Worm (Caenorhabditis elegans) whole organism, L2 larva: ENCODE data around the gene nas-38.

Experiments used
- C34F6.9 ChIP-seq: fragments of 150-350 bp; optimal IDR thresholded peaks from 2 replicates; lab custom pipeline; 2014; ENCODE audit warnings: missing biosample characterization, missing genetic modification characterization
- ZK546.5 ChIP-seq: sonication (generic microtip); optimal IDR thresholded peaks from 2 replicates; lab custom pipeline; 2017; ENCODE audit warnings: missing biosample characterization, missing genetic modification characterization
- alr-1 ChIP-seq: fragments of 150-350 bp; optimal IDR thresholded peaks from 2 replicates; lab custom pipeline; 2014; ENCODE audit warnings: missing biosample characterization, missing genetic modification characterization
- aly-2 ChIP-seq: fragments of 150-350 bp; optimal IDR thresholded peaks from 2 replicates; lab custom pipeline; 2014; ENCODE audit warnings: missing biosample characterization, missing genetic modification characterization
- blmp-1 ChIP-seq: sonication (generic microtip); optimal IDR thresholded peaks from 2 replicates; lab custom pipeline; 2017; ENCODE audit warnings: missing genetic modification characterization, mild to moderate bottlenecking, missing compliant biosample characterization, antibody characterized with exemption, moderate library complexity; ENCODE audit not compliant: insufficient read depth
- dmd-4 ChIP-seq: sonication (generic microtip); optimal IDR thresholded peaks from 2 replicates; lab custom pipeline; 2017; ENCODE audit warnings: missing biosample characterization, missing genetic modification characterization
- egl-27 ChIP-seq: sonication (generic microtip); optimal IDR thresholded peaks from 3 replicates; lab custom pipeline; 2017; ENCODE audit warnings: missing biosample characterization, missing genetic modification reagents, missing genetic modification characterization
- elt-3 ChIP-seq: sonication (generic microtip); optimal IDR thresholded peaks from 2 replicates; lab custom pipeline; 2017; ENCODE audit warnings: missing biosample characterization, missing genetic modification characterization
- fos-1 ChIP-seq: fragments of 150-350 bp; optimal IDR thresholded peaks from 2 replicates; lab custom pipeline; 2014; ENCODE audit warnings: missing biosample characterization, missing genetic modification characterization
- gmeb-1 ChIP-seq: fragments of 150-350 bp; optimal IDR thresholded peaks from 2 replicates; lab custom pipeline; 2014; ENCODE audit warnings: missing biosample characterization, missing genetic modification characterization
- lin-13 ChIP-seq: fragments of 150-350 bp; optimal IDR thresholded peaks from 2 replicates; lab custom pipeline; 2014; ENCODE audit warnings: missing biosample characterization, missing genetic modification reagents, missing genetic modification characterization
- mab-5 ChIP-seq: fragments of 150-350 bp; optimal IDR thresholded peaks from 2 replicates; lab custom pipeline; 2014; ENCODE audit warnings: missing biosample characterization, missing genetic modification characterization
- mbf-1 ChIP-seq: sonication (generic microtip); optimal IDR thresholded peaks from 2 replicates; lab custom pipeline; 2017; ENCODE audit warnings: missing biosample characterization, missing genetic modification characterization
- nhr-11 ChIP-seq: fragments of 150-350 bp; optimal IDR thresholded peaks from 2 replicates; lab custom pipeline; 2014; ENCODE audit warnings: missing biosample characterization, missing genetic modification characterization
- nhr-12 ChIP-seq: fragments of 150-350 bp; optimal IDR thresholded peaks from 2 replicates; lab custom pipeline; 2014; ENCODE audit warnings: missing biosample characterization, missing genetic modification characterization
- nhr-129 ChIP-seq: fragments of 150-350 bp; optimal IDR thresholded peaks from 2 replicates; lab custom pipeline; 2014; ENCODE audit warnings: missing biosample characterization, missing genetic modification characterization
- nhr-23 ChIP-seq: fragments of 150-350 bp; optimal IDR thresholded peaks from 2 replicates; lab custom pipeline; 2014; ENCODE audit warnings: missing biosample characterization, missing genetic modification reagents, missing genetic modification characterization
- nhr-25 ChIP-seq: fragments of 150-350 bp; sonication (generic microtip); optimal IDR thresholded peaks from 3 replicates; lab custom pipeline; 2014; ENCODE audit warnings: missing biosample characterization, missing genetic modification characterization
- nhr-77 ChIP-seq: fragments of 150-350 bp; optimal IDR thresholded peaks from 2 replicates; lab custom pipeline; 2014; ENCODE audit warnings: missing biosample characterization, missing genetic modification characterization
- peb-1 ChIP-seq: fragments of 150-350 bp; optimal IDR thresholded peaks from 2 replicates; lab custom pipeline; 2014; ENCODE audit warnings: missing biosample characterization, missing genetic modification characterization
- sem-4 ChIP-seq: fragments of 150-350 bp; optimal IDR thresholded peaks from 2 replicates; lab custom pipeline; 2014; ENCODE audit warnings: missing biosample characterization, missing genetic modification reagents, missing genetic modification characterization
- sma-3 ChIP-seq: sonication (generic microtip); optimal IDR thresholded peaks from 2 replicates; lab custom pipeline; 2016; ENCODE audit warnings: missing genetic modification reagents, missing genetic modification characterization, missing compliant biosample characterization
- sma-9 ChIP-seq, 2 experiments: fragments of 150-350 bp in 1 of 2; sonication (generic microtip) in 1 of 2; optimal IDR thresholded peaks; 2 replicates each; lab custom pipeline; 2014 to 2016; ENCODE audit warnings: missing genetic modification characterization in 2 of 2, mild to moderate bottlenecking in 1 of 2, missing biosample characterization in 1 of 2, missing compliant biosample characterization in 1 of 2, missing genetic modification reagents in 1 of 2, moderate library complexity in 1 of 2
- snpc-4 ChIP-seq: fragments of 150-350 bp; optimal IDR thresholded peaks from 2 replicates; lab custom pipeline; 2014; ENCODE audit warnings: missing biosample characterization, missing genetic modification characterization
- unc-39 ChIP-seq: fragments of 150-350 bp; optimal IDR thresholded peaks from 2 replicates; lab custom pipeline; 2014; ENCODE audit warnings: missing biosample characterization, missing genetic modification characterization
- unc-55 ChIP-seq: fragments of 150-350 bp; sonication (generic microtip); optimal IDR thresholded peaks from 3 replicates; lab custom pipeline; 2014; ENCODE audit warnings: missing biosample characterization, missing genetic modification reagents, missing genetic modification characterization
- unc-62 ChIP-seq: fragments of 150-350 bp; optimal IDR thresholded peaks from 2 replicates; lab custom pipeline; 2014; ENCODE audit warnings: missing biosample characterization, missing genetic modification reagents, missing genetic modification characterization
- zag-1 ChIP-seq: fragments of 150-350 bp; optimal IDR thresholded peaks from 2 replicates; lab custom pipeline; 2014; ENCODE audit warnings: missing biosample characterization, missing genetic modification characterization
- ztf-1 ChIP-seq: fragments of 200-800 bp; sonication (Bioruptor generic); conservative IDR thresholded peaks from 2 replicates; pipeline ENCODE4 v1.3.6; 2022; ENCODE audit warnings: missing genetic modification characterization, missing compliant biosample characterization
- ztf-11 ChIP-seq: sonication (generic microtip); optimal IDR thresholded peaks from 2 replicates; lab custom pipeline; 2017; ENCODE audit warnings: missing biosample characterization, missing genetic modification characterization
- ztf-4 ChIP-seq: fragments of 150-350 bp; optimal IDR thresholded peaks from 2 replicates; lab custom pipeline; 2014; ENCODE audit warnings: missing biosample characterization, missing genetic modification characterization

The nas-38 gene

DNA sequence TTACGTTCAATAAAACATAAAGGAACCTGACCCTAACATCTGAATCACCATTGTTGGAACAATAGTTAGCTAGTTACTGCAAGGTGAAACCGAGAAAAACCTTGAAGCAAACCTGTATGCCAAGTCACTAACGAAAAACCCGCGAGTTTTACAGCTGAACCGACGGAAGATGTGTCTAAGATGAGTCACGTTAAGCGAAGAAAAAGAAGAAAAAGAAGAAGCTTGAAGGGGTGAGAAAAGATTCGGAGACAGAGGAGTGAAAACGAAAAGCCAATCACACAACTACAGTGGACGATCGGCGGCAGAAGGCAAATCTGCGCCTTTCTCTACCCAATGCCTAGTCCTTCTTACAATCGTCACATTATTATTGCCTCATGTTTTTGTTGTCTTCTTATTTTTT, at the start of gene nas-38:
TSS of gene nas-38 (plus strand) at position 301 of the 400 bp plus-strand sequence.
- no peak for TF ChIP-seq dmd-4 (tag; lab: Kevin White, UChicago)
- TF ChIP-seq nhr-25 (tag; lab: Kevin White, UChicago), result peak; percentile 42

DNA sequence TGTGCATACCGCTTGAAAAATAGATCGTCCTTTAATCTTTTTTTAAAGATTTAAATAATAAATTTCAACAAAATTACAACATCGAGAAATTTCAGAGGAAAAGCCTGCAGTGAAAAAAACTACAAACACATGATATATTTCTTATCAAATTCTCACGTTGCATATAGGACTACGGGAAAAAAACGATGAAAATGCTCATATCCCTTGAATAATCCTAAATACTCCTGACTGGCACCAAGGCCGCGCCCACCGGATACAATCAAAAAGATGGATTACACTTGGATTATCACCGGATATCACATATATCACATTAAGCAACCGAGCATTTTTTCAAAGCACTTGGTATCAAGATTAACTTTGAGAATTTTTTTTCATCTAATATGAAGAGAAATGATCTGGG, 43.9 kb upstream of the nas-38 start:
- no peak for TF ChIP-seq ztf-4
- TF ChIP-seq peb-1 (tag; lab: Kevin White, UChicago), result no peak
- no peak for TF ChIP-seq unc-39
- TF ChIP-seq mab-5 (tag; lab: Kevin White, UChicago), result no peak
- no peak for TF ChIP-seq unc-62 (GFP tag; lab: Kevin White, UChicago)
- TF ChIP-seq egl-27 (tag; lab: Kevin White, UChicago), result no peak
- TF ChIP-seq nhr-129 (tag; lab: Kevin White, UChicago), result no peak
- no peak for TF ChIP-seq nhr-12

DNA sequence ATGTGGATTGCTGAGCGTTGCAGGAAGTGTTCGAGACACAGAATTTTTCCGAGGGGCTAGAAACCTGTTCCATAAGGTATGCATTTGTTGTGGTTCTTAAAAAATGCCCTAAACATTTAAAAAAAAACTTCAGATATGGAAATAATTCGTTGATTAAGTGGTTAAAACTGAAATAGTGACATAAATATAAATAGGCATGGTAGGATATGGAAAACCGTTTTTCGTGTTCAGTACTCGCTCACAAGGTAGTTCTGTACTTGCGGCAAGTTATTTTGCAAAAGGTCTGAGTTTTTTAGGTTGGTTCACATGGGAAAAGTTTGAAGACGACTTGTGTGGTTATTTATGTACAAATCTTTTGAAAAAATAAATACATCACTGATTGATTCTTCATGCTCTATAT, 37.1 kb upstream of the nas-38 start, which contains the start of gene B0310.3:
TSS of gene B0310.3 (minus strand) at position 101 of the 400 bp plus-strand sequence.
- TF ChIP-seq blmp-1 (tag; lab: Kevin White, UChicago) (no peak), aly-2 (tag; lab: Kevin White, UChicago) (no peak), sem-4 (tag; lab: Kevin White, UChicago) (no peak), dmd-4 (tag; lab: Kevin White, UChicago) (no peak), zag-1 (tag; lab: Kevin White, UChicago) (no peak), gmeb-1 (tag; lab: Kevin White, UChicago) (no peak), nhr-11 (tag; lab: Kevin White, UChicago) (no peak), nhr-77 (tag; lab: Kevin White, UChicago) (no peak), alr-1 (tag; lab: Kevin White, UChicago) (no peak), nhr-129 (tag; lab: Kevin White, UChicago) (no peak), elt-3 (tag; lab: Kevin White, UChicago) (no peak), nhr-25 (tag; lab: Kevin White, UChicago) (no peak), mab-5 (tag; lab: Kevin White, UChicago) (no peak), sma-9 (GFP tag; optimal IDR thresholded peaks at IDR 0.05; lab: Kevin White, UChicago) (no peak), sma-9 (tag; optimal IDR thresholded peaks at IDR 0.05; lab: Kevin White, UChicago) (no peak), ZK546.5 (tag; lab: Kevin White, UChicago) (no peak), C34F6.9 (tag; lab: Kevin White, UChicago) (no peak)

DNA sequence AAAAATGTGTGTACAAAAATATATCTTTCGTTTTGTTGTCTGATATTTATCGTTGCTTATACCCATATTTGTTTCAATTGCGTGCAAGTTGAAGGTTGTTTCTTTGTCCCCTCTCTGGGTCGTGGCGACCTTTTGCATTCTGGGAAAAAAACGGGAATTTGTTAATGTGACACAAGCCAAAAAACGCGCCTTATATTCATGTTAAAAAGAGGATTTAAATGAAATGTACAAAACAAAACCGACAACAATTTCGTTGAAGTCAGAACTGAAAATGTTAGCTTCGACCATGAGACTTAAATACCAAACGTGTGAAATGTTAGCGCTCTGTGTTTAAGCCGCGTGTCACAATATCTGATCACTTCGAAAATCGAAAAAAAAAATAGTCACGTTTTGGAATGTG, 33.5 kb upstream of the nas-38 start:
- TF ChIP-seq unc-55 (GFP tag; lab: Kevin White, UChicago), result no peak
- TF ChIP-seq mbf-1 (tag; lab: Kevin White, UChicago), result no peak
- TF ChIP-seq unc-62 (GFP tag; lab: Kevin White, UChicago), result no peak
- TF ChIP-seq sma-9 (GFP tag; optimal IDR thresholded peaks at IDR 0.05; lab: Kevin White, UChicago), result no peak
- TF ChIP-seq sma-9 (tag; optimal IDR thresholded peaks at IDR 0.05; lab: Kevin White, UChicago), result no peak
- TF ChIP-seq peb-1 (tag; lab: Kevin White, UChicago), result no peak
- no peak for TF ChIP-seq mab-5 (tag; lab: Kevin White, UChicago)
- no peak for TF ChIP-seq aly-2 (tag; lab: Kevin White, UChicago)
- no peak for TF ChIP-seq fos-1 (tag; lab: Kevin White, UChicago)
- no peak for TF ChIP-seq blmp-1 (tag; lab: Kevin White, UChicago)
- no peak for TF ChIP-seq lin-13
- TF ChIP-seq dmd-4 (tag; lab: Kevin White, UChicago), result no peak
- no peak for TF ChIP-seq nhr-25 (tag; lab: Kevin White, UChicago)
- no peak for TF ChIP-seq ztf-11
- TF ChIP-seq sma-3, result no peak
- no peak for TF ChIP-seq unc-39
- TF ChIP-seq nhr-129 (tag; lab: Kevin White, UChicago), result no peak

DNA sequence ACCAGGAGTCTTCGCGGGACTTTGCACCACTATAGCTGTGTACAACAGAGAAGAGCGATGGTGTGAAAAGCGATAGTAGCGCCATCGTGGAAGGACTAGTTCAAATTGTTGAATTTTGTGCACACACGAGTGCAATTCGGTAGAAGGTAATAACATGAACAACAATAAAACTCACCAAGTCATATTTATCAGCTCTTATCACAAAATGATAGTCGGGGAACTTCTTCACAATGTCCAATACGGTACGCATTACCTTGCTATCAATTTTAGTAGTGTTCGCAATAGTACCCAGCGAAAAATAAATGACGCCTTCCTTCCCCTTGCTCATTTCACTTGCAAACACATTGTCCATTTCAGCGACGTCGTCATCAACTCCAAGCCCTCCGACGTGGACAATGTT, 30.3 kb upstream of the nas-38 start:
- TF ChIP-seq fos-1 (tag; lab: Kevin White, UChicago) (peak; percentile 52), mab-5 (tag; lab: Kevin White, UChicago) (no peak), ztf-1 (GFP tag; lab: Robert Waterston, UW) (no peak), egl-27 (tag; lab: Kevin White, UChicago) (no peak), nhr-23 (tag; lab: Kevin White, UChicago) (no peak), snpc-4 (tag; lab: Kevin White, UChicago) (no peak), ztf-4 (no peak)
